Worm (Caenorhabditis elegans): ENCODE data around the gene exl-1.

The exl-1 gene

ce11 chrII:14381450-14381849, 31.8 kb downstream of the exl-1 start, which contains the start of gene sdz-26:
Gene sdz-26 (plus strand): TSS chrII:14381750.
- TF ChIP-seq ceh-82 (tag; optimal IDR thresholded peaks at IDR 0.05), result no peak
- TF ChIP-seq nhr-25 (tag; optimal IDR thresholded peaks at IDR 0.05), result no peak
- no peak for TF ChIP-seq fos-1 (tag; optimal IDR thresholded peaks at IDR 0.05)
- TF ChIP-seq nhr-28 (tag; optimal IDR thresholded peaks at IDR 0.05), result no peak
- no peak for TF ChIP-seq egl-27 (tag; optimal IDR thresholded peaks at IDR 0.05)
- no peak for TF ChIP-seq fkh-10 (GFP tag; optimal IDR thresholded peaks at IDR 0.05)
- TF ChIP-seq nfya-1 (tag; optimal IDR thresholded peaks at IDR 0.05; ENCODE audit: insufficient read depth), result no peak
- no peak for TF ChIP-seq nhr-76 (tag; optimal IDR thresholded peaks at IDR 0.05)
- TF ChIP-seq nhr-43 (tag; optimal IDR thresholded peaks at IDR 0.05; ENCODE audit: poor library complexity, severe bottlenecking), result no peak
- no peak for TF ChIP-seq fkh-2 (tag; optimal IDR thresholded peaks at IDR 0.05)

ce11 chrII:14380778-14381177, 32.5 kb downstream of the exl-1 start:
- TF ChIP-seq egl-27 (tag; optimal IDR thresholded peaks at IDR 0.05) (no peak), ceh-82 (tag; optimal IDR thresholded peaks at IDR 0.05) (no peak), ceh-9 (tag; optimal IDR thresholded peaks at IDR 0.05) (no peak)

- TF ChIP-seq nhr-25 (tag; optimal IDR thresholded peaks at IDR 0.05) (no peak), elt-1 (tag; optimal IDR thresholded peaks at IDR 0.05) (no peak), nhr-237 (tag; optimal IDR thresholded peaks at IDR 0.05) (no peak), fkh-10 (GFP tag; optimal IDR thresholded peaks at IDR 0.05) (no peak), pha-4 (tag; optimal IDR thresholded peaks at IDR 0.05) (no peak), jun-1 (tag; optimal IDR thresholded peaks at IDR 0.05) (no peak), elt-3 (tag; optimal IDR thresholded peaks at IDR 0.05) (no peak), egl-5 (tag; optimal IDR thresholded peaks at IDR 0.05) (no peak)
Measured at ce11 chrII:14377796-14378195, 35.5 kb downstream of the exl-1 start, which contains the start of gene acr-20. Gene acr-20 (minus strand): TSS chrII:14377896.

ce11 chrII:14374594-14374993, 38.7 kb downstream of the exl-1 start:
- no peak for TF ChIP-seq fkh-2 (tag; optimal IDR thresholded peaks at IDR 0.05)
- TF ChIP-seq hmg-11 (tag; optimal IDR thresholded peaks at IDR 0.05), result no peak
- no peak for TF ChIP-seq ceh-16 (tag; optimal IDR thresholded peaks at IDR 0.05)
- TF ChIP-seq pha-4 (tag; optimal IDR thresholded peaks at IDR 0.05), result no peak
- no peak for TF ChIP-seq lin-39 (tag; optimal IDR thresholded peaks at IDR 0.05)
- TF ChIP-seq elt-1 (tag; optimal IDR thresholded peaks at IDR 0.05), result no peak

ce11 chrII:14365182-14365751, 48.0 kb downstream of the exl-1 start, which contains the start of gene imb-2:
Gene imb-2 (plus strand): TSS chrII:14365701.
- TF ChIP-seq nhr-67 (tag; optimal IDR thresholded peaks at IDR 0.05) (no peak), mml-1 (tag; optimal IDR thresholded peaks at IDR 0.05) (no peak), fkh-10 (GFP tag; optimal IDR thresholded peaks at IDR 0.05) (no peak), lsy-12 (tag; optimal IDR thresholded peaks at IDR 0.05) (no peak), skn-1 (tag; optimal IDR thresholded peaks at IDR 0.05) (peak; percentile 13), zag-1 (tag; optimal IDR thresholded peaks at IDR 0.05) (no peak), nhr-12 (tag; optimal IDR thresholded peaks at IDR 0.05) (no peak), lin-39 (tag; optimal IDR thresholded peaks at IDR 0.05) (peak; percentile 71), hmg-11 (tag; optimal IDR thresholded peaks at IDR 0.05) (peak; percentile 66), nfya-1 (tag; optimal IDR thresholded peaks at IDR 0.05; ENCODE audit: insufficient read depth) (peak; percentile 73), jun-1 (tag; optimal IDR thresholded peaks at IDR 0.05) (no peak), nhr-23 (tag; optimal IDR thresholded peaks at IDR 0.05) (no peak), pha-4 (tag; optimal IDR thresholded peaks at IDR 0.05) (peak; percentile 77), ceh-16 (tag; optimal IDR thresholded peaks at IDR 0.05) (no peak), nhr-25 (tag; optimal IDR thresholded peaks at IDR 0.05) (no peak), lin-15B (tag; optimal IDR thresholded peaks at IDR 0.05) (peak; percentile 70), elt-2 (tag; optimal IDR thresholded peaks at IDR 0.05) (peak; percentile 18), ceh-82 (tag; optimal IDR thresholded peaks at IDR 0.05) (no peak), ceh-28 (tag; optimal IDR thresholded peaks at IDR 0.05) (peak; percentile 17)
